Worm (Caenorhabditis elegans) whole organism, early embryonic: ENCODE measurements around the gene Y54G11A.1.

Experiments
- B0310.2 ChIP-seq: sonication (generic microtip); optimal IDR thresholded peaks from 2 replicates; lab custom pipeline; 2016; ENCODE audit warnings: mild to moderate bottlenecking, missing genetic modification characterization, missing compliant biosample characterization
- F13C5.2 ChIP-seq: sonication (generic microtip); optimal IDR thresholded peaks from 2 replicates; lab custom pipeline; 2017; ENCODE audit warnings: mild to moderate bottlenecking, missing genetic modification characterization, inconsistent platforms, missing compliant biosample characterization
- aly-1 ChIP-seq: sonication (generic microtip); optimal IDR thresholded peaks from 2 replicates; lab custom pipeline; 2016; ENCODE audit warnings: missing genetic modification characterization, missing compliant biosample characterization
- ama-1 ChIP-seq: fragments of 150-350 bp; optimal IDR thresholded peaks from 2 replicates; lab custom pipeline; 2014
- ceh-13 ChIP-seq: fragments of 200-800 bp; sonication (Bioruptor generic); optimal IDR thresholded peaks from 2 replicates; lab custom pipeline; 2018; ENCODE audit warnings: mild to moderate bottlenecking, missing genetic modification characterization, missing compliant biosample characterization
- ceh-36 ChIP-seq: sonication (generic microtip); optimal IDR thresholded peaks from 2 replicates; lab custom pipeline; 2016; ENCODE audit warnings: missing genetic modification characterization, inconsistent platforms, missing compliant biosample characterization
- ets-7 ChIP-seq: sonication (generic microtip); optimal IDR thresholded peaks from 2 replicates; lab custom pipeline; 2016; ENCODE audit warnings: missing genotype, missing genetic modification characterization, missing compliant biosample characterization
- flt-1 ChIP-seq: fragments of 200-800 bp; sonication (Bioruptor generic); IDR thresholded peaks from 2 replicates; pipeline ENCODE4 v1.3.6; 2022; ENCODE audit warnings: missing genetic modification characterization, missing compliant biosample characterization
- hmbx-1 ChIP-seq: sonication (generic microtip); optimal IDR thresholded peaks from 2 replicates; lab custom pipeline; 2016; ENCODE audit warnings: mild to moderate bottlenecking, missing genetic modification characterization, missing compliant biosample characterization
- hmg-4 ChIP-seq: fragments of 200-800 bp; sonication (Bioruptor generic); optimal IDR thresholded peaks from 2 replicates; lab custom pipeline; 2018; ENCODE audit warnings: mild to moderate bottlenecking, missing genetic modification characterization, missing compliant biosample characterization
- hnd-1 ChIP-seq: sonication (generic microtip); optimal IDR thresholded peaks from 2 replicates; lab custom pipeline; 2016; ENCODE audit warnings: missing genetic modification characterization, missing compliant biosample characterization
- pes-1 ChIP-seq: fragments of 200-800 bp; sonication (Bioruptor generic); IDR thresholded peaks from 2 replicates; pipeline ENCODE4 v1.3.6; 2022; ENCODE audit warnings: missing genetic modification reagents, missing genetic modification characterization, missing compliant biosample characterization
- scrt-1 ChIP-seq: fragments of 200-800 bp; sonication (Bioruptor generic); IDR thresholded peaks from 2 replicates; pipeline ENCODE4 v1.3.6; 2022; ENCODE audit warnings: missing genetic modification characterization, missing compliant biosample characterization
- sea-1 ChIP-seq: fragments of 200-800 bp; sonication (Bioruptor generic); conservative IDR thresholded peaks from 2 replicates; pipeline ENCODE4 v1.3.6; 2022; ENCODE audit warnings: missing genetic modification characterization, missing compliant biosample characterization
- tbx-11 ChIP-seq: fragments of 200-800 bp; sonication (Bioruptor generic); IDR thresholded peaks from 2 replicates; pipeline ENCODE4 v1.3.6; 2022; ENCODE audit warnings: missing genetic modification characterization, missing compliant biosample characterization
- tbx-37 ChIP-seq: fragments of 200-800 bp; sonication (Bioruptor generic); conservative IDR thresholded peaks from 2 replicates; pipeline ENCODE4 v1.3.6; 2022; ENCODE audit warnings: missing genetic modification reagents, missing genetic modification characterization, missing compliant biosample characterization
- tra-4 ChIP-seq: sonication (generic microtip); optimal IDR thresholded peaks from 2 replicates; lab custom pipeline; 2017; ENCODE audit warnings: missing genetic modification characterization, missing compliant biosample characterization

Gene Y54G11A.1

ce11 chrII:14250147-14250965 is 18.6 kb downstream of the Y54G11A.1 start, which contains the start of gene hmg-1.1:
TSS of gene hmg-1.1 (plus strand) at chrII:14250695.
- TF ChIP-seq sea-1 (GFP tag; lab: Robert Waterston, UW) (peak; percentile 78), ets-7 (tag; lab: Kevin White, UChicago) (no peak), tbx-11 (peak; percentile 48; the same call in 1 of the 2 replicates), scrt-1 (no peak), flt-1 (GFP tag; lab: Robert Waterston, UW) (peak; percentile 19; the same call in 1 of the 2 replicates), hmg-4 (GFP tag; lab: Kevin White, UChicago) (peak; percentile 97), F13C5.2 (tag; lab: Kevin White, UChicago) (peak; percentile 82), ceh-13 (GFP tag; lab: Kevin White, UChicago) (peak; percentile 33), B0310.2 (tag; lab: Kevin White, UChicago) (no peak), tbx-37 (no peak; the same call in 1 of the 2 replicates), pes-1 (GFP tag; lab: Robert Waterston, UW) (peak; percentile 55; the same call in 1 of the 2 replicates), tra-4 (tag; lab: Kevin White, UChicago) (no peak), ama-1 (lab: Kevin White, UChicago) (peak; percentile 86), hnd-1 (tag; lab: Kevin White, UChicago) (no peak), aly-1 (peak; percentile 21), hmbx-1 (tag; lab: Kevin White, UChicago) (no peak), ceh-36 (tag; lab: Kevin White, UChicago) (peak; percentile 17)

DNA sequence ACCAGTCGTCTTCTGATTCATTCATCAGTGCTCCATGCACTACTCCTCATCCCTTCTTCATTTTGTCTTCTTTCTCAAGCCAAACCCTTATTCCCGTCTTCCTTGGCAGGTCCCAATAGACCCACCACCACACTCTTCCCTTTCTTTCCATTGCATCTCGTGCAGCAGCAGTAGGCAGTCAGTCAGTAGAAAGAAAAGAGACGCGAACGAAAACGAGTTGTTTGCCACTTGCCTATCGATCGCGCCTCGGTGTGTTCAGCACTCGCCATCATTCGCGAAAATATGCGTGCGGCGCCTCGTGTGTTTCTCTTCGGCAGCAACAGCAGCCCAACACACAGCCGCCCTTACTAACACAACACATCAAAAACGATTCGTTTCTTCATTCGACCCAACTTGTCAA is 19.5 kb downstream of the Y54G11A.1 start:
- TF ChIP-seq tbx-37, result no peak
- peak; percentile 20 for TF ChIP-seq ets-7 (tag; lab: Kevin White, UChicago)
- TF ChIP-seq ceh-36 (tag; lab: Kevin White, UChicago), result peak; percentile 14
- no peak for TF ChIP-seq F13C5.2 (tag; lab: Kevin White, UChicago)
- TF ChIP-seq tbx-11, result 0 out of 2 replicates have a peak, but pooled peaks have one; percentile 22
- TF ChIP-seq hmg-4 (GFP tag; lab: Kevin White, UChicago), result peak; percentile 76
- no peak; the same call in 1 of the 2 replicates for TF ChIP-seq sea-1 (GFP tag; lab: Robert Waterston, UW)
- TF ChIP-seq aly-1, result peak; percentile 70
- peak; percentile 73 for TF ChIP-seq flt-1 (GFP tag; lab: Robert Waterston, UW)
- no peak for TF ChIP-seq B0310.2 (tag; lab: Kevin White, UChicago)
- TF ChIP-seq ama-1 (lab: Kevin White, UChicago), result peak; percentile 95
- no peak for TF ChIP-seq hnd-1 (tag; lab: Kevin White, UChicago)
- TF ChIP-seq tra-4 (tag; lab: Kevin White, UChicago), result no peak
- no peak for TF ChIP-seq ceh-13 (GFP tag; lab: Kevin White, UChicago)
- TF ChIP-seq pes-1 (GFP tag; lab: Robert Waterston, UW), result peak; percentile 61
- no peak for TF ChIP-seq hmbx-1 (tag; lab: Kevin White, UChicago)
- no peak for TF ChIP-seq scrt-1

- TF ChIP-seq hnd-1 (tag; lab: Kevin White, UChicago) (no peak), hmg-4 (GFP tag; lab: Kevin White, UChicago) (peak; percentile 94), flt-1 (GFP tag; lab: Robert Waterston, UW) (no peak; the same call in 1 of the 2 replicates), aly-1 (peak; percentile 15), tbx-37 (no peak), ama-1 (lab: Kevin White, UChicago) (no peak), tbx-11 (0 out of 2 replicates have a peak, but pooled peaks have one; percentile 32), B0310.2 (tag; lab: Kevin White, UChicago) (no peak), hmbx-1 (tag; lab: Kevin White, UChicago) (no peak), ceh-36 (tag; lab: Kevin White, UChicago) (no peak), ceh-13 (GFP tag; lab: Kevin White, UChicago) (no peak), F13C5.2 (tag; lab: Kevin White, UChicago) (no peak), tra-4 (tag; lab: Kevin White, UChicago) (no peak), scrt-1 (no peak), pes-1 (GFP tag; lab: Robert Waterston, UW) (0 out of 2 replicates have a peak, but pooled peaks have one; percentile 15), ets-7 (tag; lab: Kevin White, UChicago) (no peak), sea-1 (GFP tag; lab: Robert Waterston, UW) (peak; percentile 64; the same call in 1 of the 2 replicates)
Observed at ce11 chrII:14247748-14248502, 21.1 kb downstream of the Y54G11A.1 start.

DNA sequence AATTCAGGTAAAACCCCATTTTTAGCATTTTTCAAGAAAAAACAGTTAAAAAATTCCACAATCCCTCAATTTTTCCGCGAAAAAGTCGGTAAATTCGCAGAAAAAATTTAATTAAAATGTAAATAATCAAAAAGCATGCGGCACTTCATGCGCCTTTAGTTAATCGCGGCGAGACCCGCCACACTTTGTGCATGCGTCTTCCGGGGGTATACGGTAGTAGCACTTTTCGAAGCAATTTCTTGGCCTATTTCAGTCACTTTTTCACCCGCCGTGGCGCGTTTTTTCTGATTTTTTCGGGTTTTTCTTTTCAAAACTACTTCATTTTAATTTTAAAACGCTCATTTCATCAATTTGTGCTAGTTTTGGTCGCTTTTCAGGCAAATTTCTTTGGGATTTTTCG is 21.8 kb downstream of the Y54G11A.1 start:
- no peak for TF ChIP-seq tbx-11
- no peak for TF ChIP-seq B0310.2 (tag; lab: Kevin White, UChicago)
- TF ChIP-seq aly-1, result no peak
- no peak for TF ChIP-seq flt-1 (GFP tag; lab: Robert Waterston, UW)
- TF ChIP-seq pes-1 (GFP tag; lab: Robert Waterston, UW), result no peak
- no peak for TF ChIP-seq ceh-13 (GFP tag; lab: Kevin White, UChicago)
- no peak for TF ChIP-seq F13C5.2 (tag; lab: Kevin White, UChicago)
- TF ChIP-seq tra-4 (tag; lab: Kevin White, UChicago), result no peak
- TF ChIP-seq hmg-4 (GFP tag; lab: Kevin White, UChicago), result no peak
- no peak for TF ChIP-seq ama-1 (lab: Kevin White, UChicago)
- no peak for TF ChIP-seq sea-1 (GFP tag; lab: Robert Waterston, UW)

DNA sequence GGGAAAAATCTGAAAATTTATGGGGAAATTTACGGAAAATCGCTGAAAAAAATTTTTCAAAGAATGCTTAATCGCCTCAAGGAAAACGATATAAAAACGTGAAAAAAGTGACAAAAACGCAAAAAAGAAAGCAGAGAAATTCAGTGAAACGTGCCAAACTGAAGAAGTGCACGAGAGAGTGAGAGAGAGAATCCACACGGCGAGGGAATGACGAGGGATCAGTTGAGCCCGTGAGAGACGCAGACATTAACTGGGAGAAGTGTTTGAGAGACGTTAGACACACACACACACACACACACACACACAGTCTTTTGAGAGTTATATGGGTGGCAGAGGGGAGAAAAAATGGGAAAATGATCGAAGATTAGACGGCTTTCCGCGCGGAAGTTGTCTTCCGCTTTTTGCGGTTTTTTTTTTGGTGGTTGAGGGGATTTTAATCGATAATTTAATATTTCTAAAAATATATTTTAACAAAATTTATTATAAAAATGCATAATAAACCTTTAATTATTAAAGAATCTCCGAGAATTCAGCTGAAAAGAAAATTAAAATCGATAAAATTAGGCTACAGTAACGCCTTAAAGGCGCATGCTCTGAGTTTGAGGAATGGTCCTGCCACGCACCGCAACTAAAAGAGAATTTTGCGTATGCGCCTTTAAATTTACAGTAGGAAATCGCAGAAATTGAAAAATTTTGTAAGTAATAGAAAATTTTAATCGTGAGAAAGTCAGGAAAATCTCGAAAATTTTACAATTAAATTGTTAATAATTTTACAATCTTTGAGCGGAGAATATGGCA is 24.3 kb downstream of the Y54G11A.1 start:
- TF ChIP-seq ceh-36 (tag; lab: Kevin White, UChicago) (no peak), B0310.2 (tag; lab: Kevin White, UChicago) (no peak), tra-4 (tag; lab: Kevin White, UChicago) (no peak), tbx-37 (no peak), ets-7 (tag; lab: Kevin White, UChicago) (no peak), pes-1 (GFP tag; lab: Robert Waterston, UW) (no peak), sea-1 (GFP tag; lab: Robert Waterston, UW) (no peak), ama-1 (lab: Kevin White, UChicago) (no peak), hnd-1 (tag; lab: Kevin White, UChicago) (no peak), tbx-11 (no peak), aly-1 (no peak), scrt-1 (no peak), hmg-4 (GFP tag; lab: Kevin White, UChicago) (no peak), hmbx-1 (tag; lab: Kevin White, UChicago) (no peak), flt-1 (GFP tag; lab: Robert Waterston, UW) (no peak), ceh-13 (GFP tag; lab: Kevin White, UChicago) (no peak), F13C5.2 (tag; lab: Kevin White, UChicago) (no peak)
